Worm (Caenorhabditis elegans) whole organism, young adult: Measurements from ENCODE around the gene fbxb-98.

Experiments
- B0019.2 ChIP-seq: fragments of 200-800 bp; sonication (Bioruptor generic); conservative IDR thresholded peaks from 2 replicates; pipeline ENCODE4 v1.3.6; 2022; ENCODE audit warnings: missing genetic modification reagents, missing genetic modification characterization, missing compliant biosample characterization
- B0035.1 ChIP-seq: sonication (generic microtip); optimal IDR thresholded peaks from 2 replicates; lab custom pipeline; 2016; ENCODE audit warnings: missing genetic modification characterization, mild to moderate bottlenecking, missing compliant biosample characterization, missing genotype, missing genetic modification reagents
- C17E4.6 ChIP-seq: fragments of 200-800 bp; sonication (Bioruptor generic); IDR thresholded peaks from 2 replicates; pipeline ENCODE4 v1.3.6; 2022; ENCODE audit warnings: missing genetic modification reagents, missing genetic modification characterization, missing compliant biosample characterization
- D2030.7 ChIP-seq: fragments of 200-800 bp; sonication (Bioruptor generic); IDR thresholded peaks from 2 replicates; pipeline ENCODE4 v1.3.6; 2022; ENCODE audit warnings: missing genetic modification reagents, missing genetic modification characterization, missing compliant biosample characterization
- F23B12.7 ChIP-seq: sonication (generic microtip); optimal IDR thresholded peaks from 2 replicates; lab custom pipeline; 2017; ENCODE audit warnings: missing genetic modification characterization, mild to moderate bottlenecking, missing compliant biosample characterization, antibody characterized with exemption, moderate library complexity; ENCODE audit not compliant: insufficient read depth
- F33H1.4 ChIP-seq: fragments of 200-800 bp; sonication (Bioruptor generic); IDR thresholded peaks from 2 replicates; pipeline ENCODE4 v1.3.6; 2022; ENCODE audit warnings: missing genetic modification reagents, missing genetic modification characterization, missing compliant biosample characterization
- Y56A3A.18 ChIP-seq: fragments of 200-800 bp; sonication (Bioruptor generic); IDR thresholded peaks from 2 replicates; pipeline ENCODE4 v1.3.6; 2022; ENCODE audit warnings: missing genetic modification reagents, missing genetic modification characterization, missing compliant biosample characterization
- akir-1 ChIP-seq: fragments of 200-800 bp; sonication (Bioruptor generic); optimal IDR thresholded peaks from 2 replicates; lab custom pipeline; 2018; ENCODE audit warnings: mild to moderate bottlenecking, missing genetic modification characterization, moderate library complexity, missing compliant biosample characterization
- aptf-2 ChIP-seq: fragments of 200-800 bp; sonication (Bioruptor generic); conservative IDR thresholded peaks from 2 replicates; pipeline ENCODE4 v1.3.6; 2022; ENCODE audit warnings: missing genetic modification reagents, missing genetic modification characterization, missing compliant biosample characterization
- attf-6 ChIP-seq: fragments of 200-800 bp; sonication (Bioruptor generic); IDR thresholded peaks from 2 replicates; pipeline ENCODE4 v1.3.6; 2022; ENCODE audit warnings: missing genetic modification reagents, missing genetic modification characterization, missing compliant biosample characterization
- ceh-58 ChIP-seq: fragments of 200-800 bp; sonication (Bioruptor generic); IDR thresholded peaks from 2 replicates; pipeline ENCODE4 v1.3.6; 2022; ENCODE audit warnings: missing genetic modification characterization, missing compliant biosample characterization
- dpl-1 ChIP-seq: fragments of 150-350 bp; optimal IDR thresholded peaks from 2 replicates; lab custom pipeline; 2014; ENCODE audit warnings: missing biosample characterization, missing genetic modification reagents, missing genetic modification characterization
- efl-1 ChIP-seq: fragments of 150-350 bp; optimal IDR thresholded peaks from 2 replicates; lab custom pipeline; 2014; ENCODE audit warnings: missing biosample characterization, missing genetic modification reagents, missing genetic modification characterization
- ekl-4 ChIP-seq: fragments of 200-800 bp; sonication (Bioruptor generic); IDR thresholded peaks from 2 replicates; pipeline ENCODE4 v1.3.6; 2022; ENCODE audit warnings: missing genetic modification reagents, missing genetic modification characterization, missing compliant biosample characterization
- ets-4 ChIP-seq: fragments of 200-800 bp; sonication (Bioruptor generic); optimal IDR thresholded peaks from 2 replicates; lab custom pipeline; 2018; ENCODE audit warnings: mild to moderate bottlenecking, missing genetic modification characterization, missing compliant biosample characterization
- him-1 ChIP-seq: sonication (generic microtip); optimal IDR thresholded peaks from 2 replicates; lab custom pipeline; 2016; ENCODE audit warnings: missing genotype, missing genetic modification reagents, missing genetic modification characterization, missing compliant biosample characterization
- hlh-26 ChIP-seq: fragments of 200-800 bp; sonication (Bioruptor generic); conservative IDR thresholded peaks from 2 replicates; pipeline ENCODE4 v1.3.6; 2022; ENCODE audit warnings: missing genetic modification reagents, missing genetic modification characterization, missing compliant biosample characterization
- hmg-1.2 ChIP-seq: fragments of 200-800 bp; sonication (Bioruptor generic); IDR thresholded peaks from 2 replicates; pipeline ENCODE4 v1.3.6; 2022; ENCODE audit warnings: missing genetic modification reagents, missing genetic modification characterization, missing compliant biosample characterization
- hrde-1 ChIP-seq: sonication (generic microtip); optimal IDR thresholded peaks from 2 replicates; lab custom pipeline; 2016; ENCODE audit warnings: missing genetic modification characterization, mild to moderate bottlenecking, missing compliant biosample characterization, moderate library complexity, missing genotype, missing genetic modification reagents, borderline replicate concordance
- hsf-1 ChIP-seq: fragments of 200-800 bp; sonication (Bioruptor generic); IDR thresholded peaks from 2 replicates; pipeline ENCODE4 v1.3.6; 2022; ENCODE audit warnings: missing genetic modification reagents, missing genetic modification characterization, missing compliant biosample characterization
- let-526 ChIP-seq: fragments of 200-800 bp; sonication (Bioruptor generic); IDR thresholded peaks from 2 replicates; pipeline ENCODE4 v1.3.6; 2022; ENCODE audit warnings: missing genetic modification reagents, missing genetic modification characterization, missing compliant biosample characterization
- madf-10 ChIP-seq: sonication (generic microtip); optimal IDR thresholded peaks from 2 replicates; lab custom pipeline; 2016; ENCODE audit warnings: mild to moderate bottlenecking, missing genetic modification characterization, missing compliant biosample characterization
- mcd-1 ChIP-seq: fragments of 200-800 bp; sonication (Bioruptor generic); IDR thresholded peaks from 2 replicates; pipeline ENCODE4 v1.3.6; 2022; ENCODE audit warnings: missing genetic modification reagents, missing genetic modification characterization, missing compliant biosample characterization
- mel-28 ChIP-seq: sonication (generic microtip); optimal IDR thresholded peaks from 2 replicates; lab custom pipeline; 2016; ENCODE audit warnings: borderline replicate concordance, mild to moderate bottlenecking, missing genetic modification characterization, missing compliant biosample characterization
- mes-4 ChIP-seq: sonication (generic microtip); optimal IDR thresholded peaks from 2 replicates; lab custom pipeline; 2016; ENCODE audit warnings: missing genotype, missing genetic modification characterization, missing compliant biosample characterization
- mxl-1 ChIP-seq: sonication (generic microtip); optimal IDR thresholded peaks from 2 replicates; lab custom pipeline; 2016; ENCODE audit warnings: missing genetic modification characterization, missing compliant biosample characterization
- nfya-1 ChIP-seq: sonication (generic microtip); optimal IDR thresholded peaks from 2 replicates; lab custom pipeline; 2017; ENCODE audit warnings: antibody characterized with exemption, missing compliant biosample characterization, missing genetic modification characterization, borderline replicate concordance; ENCODE audit not compliant: insufficient read depth
- nhr-179 ChIP-seq: sonication (generic microtip); optimal IDR thresholded peaks from 2 replicates; lab custom pipeline; 2016; ENCODE audit warnings: mild to moderate bottlenecking, missing genetic modification characterization, missing compliant biosample characterization
- nhr-27 ChIP-seq: fragments of 200-800 bp; sonication (Bioruptor generic); optimal IDR thresholded peaks from 2 replicates; lab custom pipeline; 2018; ENCODE audit warnings: mild to moderate bottlenecking, missing genetic modification characterization, moderate library complexity, missing compliant biosample characterization
- repo-1 ChIP-seq: sonication (generic microtip); optimal IDR thresholded peaks from 2 replicates; lab custom pipeline; 2017; ENCODE audit warnings: mild to moderate bottlenecking, missing genetic modification characterization, missing compliant biosample characterization
- sea-2 ChIP-seq: fragments of 200-800 bp; sonication (Bioruptor generic); IDR thresholded peaks from 2 replicates; pipeline ENCODE4 v1.3.6; 2022; ENCODE audit warnings: missing genetic modification characterization, missing compliant biosample characterization
- snpc-1.3 ChIP-seq: sonication (generic microtip); optimal IDR thresholded peaks from 2 replicates; lab custom pipeline; 2017; ENCODE audit warnings: missing genetic modification characterization, mild to moderate bottlenecking, missing compliant biosample characterization, antibody characterized with exemption, moderate library complexity, missing genotype, missing genetic modification reagents; ENCODE audit not compliant: insufficient read depth
- snpc-4 ChIP-seq, 5 experiments: fragments of 150-350 bp in 1 of 5; sonication (generic microtip) in 4 of 5; optimal IDR thresholded peaks; 2 replicates each; lab custom pipeline; 2014 to 2018; ENCODE audit warnings: missing genetic modification characterization in 5 of 5, missing biosample characterization in 3 of 5, antibody characterized with exemption in 2 of 5, mild to moderate bottlenecking in 2 of 5, missing compliant biosample characterization in 2 of 5, missing genotype in 2 of 5, moderate library complexity in 2 of 5, missing genetic modification reagents in 1 of 5
- sptf-2 ChIP-seq: fragments of 200-800 bp; sonication (Bioruptor generic); optimal IDR thresholded peaks from 2 replicates; lab custom pipeline; 2018; ENCODE audit warnings: mild to moderate bottlenecking, missing genetic modification characterization, missing compliant biosample characterization
- unc-130 ChIP-seq: sonication (generic microtip); optimal IDR thresholded peaks from 2 replicates; lab custom pipeline; 2016; ENCODE audit warnings: missing genetic modification reagents, missing genetic modification characterization, missing compliant biosample characterization
- xnd-1 ChIP-seq: sonication (generic microtip); optimal IDR thresholded peaks from 2 replicates; lab custom pipeline; 2016; ENCODE audit warnings: missing genotype, missing genetic modification reagents, missing genetic modification characterization, missing compliant biosample characterization
- zfh-2 ChIP-seq: fragments of 200-800 bp; sonication (Bioruptor generic); conservative IDR thresholded peaks from 2 replicates; pipeline ENCODE4 v1.3.6; 2022; ENCODE audit warnings: missing genetic modification reagents, missing genetic modification characterization, missing compliant biosample characterization
- zim-3 ChIP-seq: sonication (generic microtip); optimal IDR thresholded peaks from 2 replicates; lab custom pipeline; 2017; ENCODE audit warnings: mild to moderate bottlenecking, missing genetic modification characterization, moderate library complexity, missing compliant biosample characterization
- ztf-22 ChIP-seq: fragments of 200-800 bp; sonication (Bioruptor generic); optimal IDR thresholded peaks from 2 replicates; lab custom pipeline; 2018; ENCODE audit warnings: mild to moderate bottlenecking, missing genetic modification characterization, moderate library complexity, missing compliant biosample characterization
- ztf-3 ChIP-seq: fragments of 200-800 bp; sonication (Bioruptor generic); optimal IDR thresholded peaks from 2 replicates; lab custom pipeline; 2018; ENCODE audit warnings: mild to moderate bottlenecking, missing genetic modification characterization, missing compliant biosample characterization

fbxb-98 gene

DNA sequence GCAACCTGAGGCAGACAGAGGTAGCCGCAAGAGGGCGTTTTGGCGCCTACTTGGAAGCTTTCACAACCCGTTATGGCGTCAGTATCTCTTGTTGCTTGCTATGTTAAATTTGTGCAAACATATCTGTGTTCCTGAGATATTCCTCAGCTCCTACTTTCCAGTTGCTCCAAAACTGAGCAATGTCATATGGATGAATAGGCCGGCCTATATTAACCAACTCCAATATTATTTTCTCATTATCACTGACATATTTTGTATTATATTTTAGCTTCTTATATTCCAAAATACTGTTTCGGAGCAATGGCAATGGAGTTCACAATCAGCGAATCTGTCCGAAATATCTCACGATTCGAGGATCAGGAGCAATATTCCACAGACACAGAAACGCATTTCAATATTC is 13.2 kb downstream of the fbxb-98 start, which contains the start of gene math-13 (continued):
- TF ChIP-seq F33H1.4 (GFP tag; lab: Robert Waterston, UW) (no peak), mcd-1 (GFP tag; lab: Robert Waterston, UW) (no peak), efl-1 (GFP tag; lab: Kevin White, UChicago) (no peak), C17E4.6 (no peak)

DNA sequence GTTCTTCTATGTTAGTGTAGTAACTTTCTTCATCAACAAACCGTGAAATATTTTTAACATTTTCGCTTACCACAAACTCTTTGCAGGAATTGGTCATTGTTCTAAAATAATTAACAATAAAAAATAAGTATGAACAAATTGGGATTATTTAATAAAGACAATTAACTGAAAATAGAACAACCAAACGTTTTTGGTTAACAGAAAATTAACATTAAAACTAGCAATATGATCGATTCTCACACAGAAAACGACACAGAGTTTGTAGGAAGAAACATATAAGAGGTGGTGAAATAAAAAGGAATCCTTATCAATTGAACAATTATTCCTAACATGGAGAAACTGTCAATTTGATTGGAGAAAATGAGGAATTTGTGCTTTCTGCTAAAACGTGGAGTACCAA is 16.2 kb downstream of the fbxb-98 start, which contains the start of gene math-16:
Gene math-16, minus strand, starts transcription at position 101 of the 400 bp plus-strand sequence.
- TF ChIP-seq hlh-26 (GFP tag; lab: Robert Waterston, UW) (no peak), ets-4 (no peak), ztf-22 (GFP tag; lab: Kevin White, UChicago) (no peak), xnd-1 (tag; lab: Kevin White, UChicago) (no peak), dpl-1 (GFP tag; lab: Kevin White, UChicago) (no peak), let-526 (no peak), mel-28 (tag; lab: Kevin White, UChicago) (no peak), repo-1 (no peak), F23B12.7 (tag; lab: Kevin White, UChicago) (no peak), D2030.7 (GFP tag; lab: Robert Waterston, UW) (no peak), nhr-27 (tag; lab: Kevin White, UChicago) (no peak), snpc-4 (GFP tag; optimal IDR thresholded peaks at IDR 0.05; lab: Kevin White, UChicago) (no peak), snpc-4 (tag; optimal IDR thresholded peaks at IDR 0.05; lab: Kevin White, UChicago) (no peak), Y56A3A.18 (GFP tag; lab: Robert Waterston, UW) (no peak), mes-4 (no peak), snpc-1.3 (tag; lab: Kevin White, UChicago) (no peak)

DNA sequence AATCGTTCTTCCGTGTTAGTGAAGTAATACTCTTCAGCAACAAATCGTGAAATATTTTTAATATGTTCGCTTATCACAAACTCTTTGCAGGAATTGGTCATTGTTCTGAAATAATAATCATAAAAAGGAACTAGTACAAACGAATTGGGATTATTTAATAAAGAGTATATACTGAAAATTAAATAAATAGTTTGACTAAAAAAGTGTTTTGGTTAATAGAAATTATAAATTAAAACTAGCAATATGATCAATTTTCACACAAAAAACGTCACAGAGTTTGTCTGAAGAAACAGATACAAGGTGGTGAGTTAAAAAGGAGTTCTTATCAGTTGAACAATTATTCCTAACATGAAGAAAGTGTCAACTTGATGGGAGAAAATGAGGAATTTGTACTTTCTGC is 20.3 kb downstream of the fbxb-98 start, which contains the start of gene math-5:
Gene math-5, minus strand, starts transcription at position 101 of the 400 bp plus-strand sequence.
- TF ChIP-seq attf-6 (GFP tag; lab: Robert Waterston, UW) (no peak), zim-3 (tag; lab: Kevin White, UChicago) (no peak), madf-10 (tag; lab: Kevin White, UChicago) (no peak), hrde-1 (tag; lab: Kevin White, UChicago) (no peak), B0019.2 (no peak), zfh-2 (no peak), xnd-1 (tag; lab: Kevin White, UChicago) (no peak), snpc-1.3 (tag; lab: Kevin White, UChicago) (no peak), hmg-1.2 (no peak), B0035.1 (tag; lab: Kevin White, UChicago) (no peak), ets-4 (no peak), hlh-26 (GFP tag; lab: Robert Waterston, UW) (no peak), hsf-1 (GFP tag; lab: Robert Waterston, UW) (no peak)

DNA sequence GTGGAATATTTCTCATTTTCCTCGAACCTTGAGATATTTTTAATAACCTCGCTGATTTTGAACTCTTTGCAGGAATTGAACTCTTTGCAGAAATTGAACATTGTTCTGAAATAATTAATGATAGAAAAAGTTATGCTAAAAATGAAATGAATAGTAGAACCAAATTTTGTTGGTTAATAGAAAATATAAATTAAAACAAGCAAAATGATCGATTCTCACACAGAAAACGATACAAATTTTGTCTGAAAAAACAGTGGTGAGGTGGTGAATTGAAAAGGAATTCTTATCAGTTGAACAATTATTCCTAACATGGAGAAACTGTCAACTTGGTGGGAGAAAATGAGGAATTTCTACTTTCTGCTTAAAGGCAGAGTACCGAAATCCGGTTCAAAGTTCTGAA is 22.2 kb downstream of the fbxb-98 start, which contains the start of gene math-6:
Gene math-6, minus strand, starts transcription at position 101 of the 400 bp plus-strand sequence.
- TF ChIP-seq akir-1 (GFP tag; lab: Kevin White, UChicago) (no peak), nhr-179 (tag; lab: Kevin White, UChicago) (no peak), ceh-58 (GFP tag; lab: Robert Waterston, UW) (no peak), unc-130 (GFP tag; lab: Kevin White, UChicago) (no peak), ekl-4 (GFP tag; lab: Robert Waterston, UW) (no peak), snpc-4 (GFP tag; optimal IDR thresholded peaks at IDR 0.05; lab: Kevin White, UChicago) (no peak), snpc-4 (tag; optimal IDR thresholded peaks at IDR 0.05; lab: Kevin White, UChicago) (no peak), him-1 (tag; lab: Kevin White, UChicago) (no peak), sptf-2 (no peak), aptf-2 (no peak), sea-2 (no peak), ztf-3 (GFP tag; lab: Kevin White, UChicago) (no peak), nfya-1 (tag; lab: Kevin White, UChicago) (no peak), mxl-1 (tag; lab: Kevin White, UChicago) (no peak)
- TF ChIP-seq, all 124 proteins: peak for 0
